Worm (Caenorhabditis elegans) whole organism, L4 larva: ENCODE measurements around the gene Y48A6B.3.
A peak's percentile ranks its signal among the peaks of the same experiment; 100 is the strongest.

ENCODE experiments used
- F10B5.3 ChIP-seq: sonication (generic microtip); optimal IDR thresholded peaks from 2 replicates; lab custom pipeline; 2016; ENCODE audit warnings: mild to moderate bottlenecking, missing genetic modification characterization, missing compliant biosample characterization
- F26F4.8 ChIP-seq: fragments of 200-800 bp; sonication (Bioruptor generic); conservative IDR thresholded peaks from 2 replicates; pipeline ENCODE4 v1.3.6; 2022; ENCODE audit warnings: missing genetic modification characterization, missing compliant biosample characterization
- F44E2.7 ChIP-seq: fragments of 200-800 bp; sonication (Bioruptor generic); IDR thresholded peaks from 2 replicates; pipeline ENCODE4 v2.1.2; 2022; ENCODE audit warnings: missing genetic modification characterization, missing compliant biosample characterization
- F49E8.2 ChIP-seq: sonication (generic microtip); optimal IDR thresholded peaks from 2 replicates; lab custom pipeline; 2016; ENCODE audit warnings: missing compliant biosample characterization, mild to moderate bottlenecking, missing genetic modification characterization, borderline replicate concordance
- T26A8.4 ChIP-seq: fragments of 200-800 bp; sonication (Bioruptor generic); IDR thresholded peaks from 2 replicates; pipeline ENCODE4 v1.3.6; 2022; ENCODE audit warnings: missing genetic modification characterization, missing compliant biosample characterization
- Y48G9A.11 ChIP-seq: fragments of 200-800 bp; sonication (Bioruptor generic); IDR thresholded peaks from 2 replicates; pipeline ENCODE4 v1.3.6; 2022; ENCODE audit warnings: missing genetic modification reagents, missing genetic modification characterization, missing compliant biosample characterization
- Y5F2A.4 ChIP-seq: fragments of 200-800 bp; sonication (Bioruptor generic); optimal IDR thresholded peaks from 2 replicates; lab custom pipeline; 2018; ENCODE audit warnings: mild to moderate bottlenecking, missing genetic modification characterization, missing compliant biosample characterization
- ZK337.2 ChIP-seq: fragments of 200-800 bp; sonication (Bioruptor generic); IDR thresholded peaks from 2 replicates; pipeline ENCODE4 v1.3.6; 2022; ENCODE audit warnings: missing genetic modification reagents, missing genetic modification characterization, missing compliant biosample characterization
- ZK546.5 ChIP-seq, 2 experiments: sonication (generic microtip); optimal IDR thresholded peaks; 2 replicates each; lab custom pipeline; 2017; ENCODE audit warnings: missing biosample characterization in 2 of 2, missing genetic modification characterization in 2 of 2
- ceh-28 ChIP-seq: fragments of 150-350 bp; optimal IDR thresholded peaks from 2 replicates; lab custom pipeline; 2014; ENCODE audit warnings: missing biosample characterization, missing genetic modification reagents, missing genetic modification characterization
- ceh-44 ChIP-seq: fragments of 200-800 bp; sonication (Bioruptor generic); IDR thresholded peaks from 2 replicates; pipeline ENCODE4 v1.3.6; 2022; ENCODE audit warnings: missing genetic modification reagents, missing genetic modification characterization, missing compliant biosample characterization
- ces-1 ChIP-seq: fragments of 150-350 bp; sonication (generic microtip); optimal IDR thresholded peaks from 4 replicates; lab custom pipeline; 2014; ENCODE audit warnings: missing biosample characterization, missing genetic modification reagents, missing genetic modification characterization
- ctbp-1 ChIP-seq: fragments of 200-800 bp; sonication (Bioruptor generic); IDR thresholded peaks from 2 replicates; pipeline ENCODE4 v1.3.6; 2022; ENCODE audit warnings: missing genetic modification reagents, missing genetic modification characterization, missing compliant biosample characterization
- daf-16 ChIP-seq, 3 experiments: sonication (generic microtip); optimal IDR thresholded peaks; 2 replicates each; lab custom pipeline; 2016 to 2017; ENCODE audit warnings: missing genetic modification characterization in 3 of 3, missing genetic modification reagents in 3 of 3, mild to moderate bottlenecking in 2 of 3, missing compliant biosample characterization in 2 of 3, missing biosample characterization in 1 of 3, moderate library complexity in 1 of 3
- dmd-6 ChIP-seq: fragments of 200-800 bp; sonication (Bioruptor generic); IDR thresholded peaks from 2 replicates; pipeline ENCODE4 v1.3.6; 2022; ENCODE audit warnings: missing genetic modification reagents, missing genetic modification characterization, missing compliant biosample characterization
- dmd-8 ChIP-seq: fragments of 200-800 bp; sonication (Bioruptor generic); IDR thresholded peaks from 2 replicates; pipeline ENCODE4 v1.3.6; 2022; ENCODE audit warnings: missing genetic modification characterization, missing compliant biosample characterization
- dmd-9 ChIP-seq: fragments of 200-800 bp; sonication (Bioruptor generic); IDR thresholded peaks from 2 replicates; pipeline ENCODE4 v1.3.6; 2022; ENCODE audit warnings: missing genetic modification reagents, missing genetic modification characterization, missing compliant biosample characterization
- dpl-1 ChIP-seq: fragments of 150-350 bp; optimal IDR thresholded peaks from 2 replicates; lab custom pipeline; 2014; ENCODE audit warnings: missing biosample characterization, missing genetic modification reagents, missing genetic modification characterization
- dve-1 ChIP-seq: sonication (generic microtip); optimal IDR thresholded peaks from 2 replicates; lab custom pipeline; 2017; ENCODE audit warnings: antibody characterized with exemption, mild to moderate bottlenecking, missing genetic modification characterization, missing compliant biosample characterization; ENCODE audit not compliant: insufficient read depth
- egl-27 ChIP-seq: sonication (generic microtip); optimal IDR thresholded peaks from 3 replicates; lab custom pipeline; 2017; ENCODE audit warnings: missing biosample characterization, missing genetic modification reagents, missing genetic modification characterization
- egl-43 ChIP-seq: fragments of 200-800 bp; sonication (Bioruptor generic); IDR thresholded peaks from 2 replicates; pipeline ENCODE4 v1.3.6; 2022; ENCODE audit warnings: missing genetic modification reagents, missing genetic modification characterization, missing compliant biosample characterization
- hlh-11 ChIP-seq: fragments of 200-800 bp; sonication (Bioruptor generic); optimal IDR thresholded peaks from 2 replicates; lab custom pipeline; 2018; ENCODE audit warnings: mild to moderate bottlenecking, missing genetic modification characterization, missing compliant biosample characterization
- hmg-1.1 ChIP-seq: fragments of 200-800 bp; sonication (Bioruptor generic); IDR thresholded peaks from 2 replicates; pipeline ENCODE4 v1.3.6; 2022; ENCODE audit warnings: missing genetic modification reagents, missing genetic modification characterization, missing compliant biosample characterization
- lim-7 ChIP-seq: fragments of 200-800 bp; sonication (Bioruptor generic); IDR thresholded peaks from 2 replicates; pipeline ENCODE4 v1.3.6; 2022; ENCODE audit warnings: missing genetic modification characterization, missing compliant biosample characterization
- lin-15B ChIP-seq: fragments of 150-350 bp; sonication (generic microtip); optimal IDR thresholded peaks from 3 replicates; lab custom pipeline; 2014; ENCODE audit warnings: missing biosample characterization, missing genetic modification characterization
- lin-38 ChIP-seq: fragments of 200-800 bp; sonication (Bioruptor generic); IDR thresholded peaks from 2 replicates; pipeline ENCODE4 v1.3.6; 2022; ENCODE audit warnings: missing genetic modification reagents, missing genetic modification characterization, missing compliant biosample characterization
- lsy-2 ChIP-seq, 2 experiments: fragments of 150-350 bp in 1 of 2; sonication (generic microtip) in 1 of 2; optimal IDR thresholded peaks; 2 replicates each; lab custom pipeline; 2014 to 2017; ENCODE audit warnings: missing biosample characterization in 2 of 2, missing genetic modification characterization in 2 of 2
- mep-1 ChIP-seq: fragments of 150-350 bp; sonication (generic microtip); optimal IDR thresholded peaks from 3 replicates; lab custom pipeline; 2014; ENCODE audit warnings: missing biosample characterization, missing genetic modification characterization
- mes-2 ChIP-seq: sonication (generic microtip); optimal IDR thresholded peaks from 2 replicates; lab custom pipeline; 2016; ENCODE audit warnings: missing genotype, mild to moderate bottlenecking, missing genetic modification characterization, missing compliant biosample characterization; ENCODE audit not compliant: poor library complexity, severe bottlenecking
- nhr-237 ChIP-seq: sonication (generic microtip); optimal IDR thresholded peaks from 2 replicates; lab custom pipeline; 2017; ENCODE audit warnings: missing biosample characterization, missing genetic modification characterization
- nhr-28 ChIP-seq: fragments of 150-350 bp; optimal IDR thresholded peaks from 2 replicates; lab custom pipeline; 2014; ENCODE audit warnings: missing biosample characterization, missing genetic modification characterization
- nhr-41 ChIP-seq: fragments of 200-800 bp; sonication (Bioruptor generic); IDR thresholded peaks from 2 replicates; pipeline ENCODE4 v1.3.6; 2022; ENCODE audit warnings: missing genetic modification reagents, missing genetic modification characterization, missing compliant biosample characterization
- nhr-42 ChIP-seq: fragments of 200-800 bp; sonication (Bioruptor generic); IDR thresholded peaks from 2 replicates; pipeline ENCODE4 v1.3.6; 2022; ENCODE audit warnings: missing genetic modification characterization, missing compliant biosample characterization
- nhr-48 ChIP-seq: sonication (generic microtip); optimal IDR thresholded peaks from 2 replicates; lab custom pipeline; 2016; ENCODE audit warnings: mild to moderate bottlenecking, missing genetic modification characterization, missing compliant biosample characterization
- nhr-76 ChIP-seq: fragments of 150-350 bp; optimal IDR thresholded peaks from 2 replicates; lab custom pipeline; 2014; ENCODE audit warnings: missing biosample characterization, missing genetic modification characterization
- pha-4 ChIP-seq, 2 experiments: fragments of 150-350 bp in 1 of 2; fragments of 200-800 bp in 1 of 2; sonication (Bioruptor generic) in 1 of 2; IDR thresholded peaks in 1 of 2; optimal IDR thresholded peaks in 1 of 2; 2 replicates each; pipeline versions ENCODE4 v1.3.6 to Lab custom; 2014 to 2022; ENCODE audit warnings: missing genetic modification characterization in 2 of 2, missing genetic modification reagents in 2 of 2, missing biosample characterization in 1 of 2, missing compliant biosample characterization in 1 of 2
- pqm-1 ChIP-seq: sonication (generic microtip); optimal IDR thresholded peaks from 2 replicates; lab custom pipeline; 2017; ENCODE audit warnings: missing biosample characterization, missing genetic modification characterization
- rbr-2 ChIP-seq: sonication (generic microtip); optimal IDR thresholded peaks from 2 replicates; lab custom pipeline; 2016; ENCODE audit warnings: missing genotype, missing genetic modification characterization, missing compliant biosample characterization
- saeg-2 ChIP-seq: fragments of 200-800 bp; sonication (Bioruptor generic); IDR thresholded peaks from 2 replicates; pipeline ENCODE4 v1.3.6; 2022; ENCODE audit warnings: missing genetic modification reagents, missing genetic modification characterization, missing compliant biosample characterization
- sdz-12 ChIP-seq: fragments of 200-800 bp; sonication (Bioruptor generic); optimal IDR thresholded peaks from 2 replicates; lab custom pipeline; 2018; ENCODE audit warnings: mild to moderate bottlenecking, missing genetic modification characterization, missing compliant biosample characterization
- set-16 ChIP-seq: fragments of 200-800 bp; sonication (Bioruptor generic); IDR thresholded peaks from 2 replicates; pipeline ENCODE4 v1.3.6; 2022; ENCODE audit warnings: missing genetic modification reagents, missing genetic modification characterization, missing compliant biosample characterization
- spr-3 ChIP-seq: fragments of 200-800 bp; sonication (Bioruptor generic); optimal IDR thresholded peaks from 2 replicates; lab custom pipeline; 2018; ENCODE audit warnings: mild to moderate bottlenecking, missing genetic modification characterization, missing compliant biosample characterization
- unc-130 ChIP-seq: sonication (generic microtip); optimal IDR thresholded peaks from 2 replicates; lab custom pipeline; 2016; ENCODE audit warnings: missing genetic modification reagents, missing genetic modification characterization, missing compliant biosample characterization
- unc-62 ChIP-seq, 3 experiments: fragments of 150-350 bp in 1 of 3; sonication (generic microtip); optimal IDR thresholded peaks in 2 of 3; peaks in 1 of 3; 1 replicate in 1 of 3; 2 replicates in 2 of 3; lab custom pipeline; 2014 to 2017; ENCODE audit warnings: missing biosample characterization in 3 of 3, missing genetic modification characterization in 3 of 3, missing genetic modification reagents in 3 of 3, missing genotype in 1 of 3
- zfp-3 ChIP-seq: fragments of 200-800 bp; sonication (Bioruptor generic); conservative IDR thresholded peaks from 2 replicates; pipeline ENCODE4 v1.3.6; 2022; ENCODE audit warnings: missing genetic modification reagents, missing genetic modification characterization, missing compliant biosample characterization
- zip-11 ChIP-seq: fragments of 200-800 bp; sonication (Bioruptor generic); IDR thresholded peaks from 2 replicates; pipeline ENCODE4 v1.3.6; 2022; ENCODE audit warnings: missing genetic modification characterization, missing compliant biosample characterization
- ztf-7 ChIP-seq: fragments of 150-350 bp; optimal IDR thresholded peaks from 2 replicates; lab custom pipeline; 2014; ENCODE audit warnings: missing biosample characterization, missing genetic modification characterization

The Y48A6B.3 gene

ce11 chrIII:11046549-11046948 is 38.5 kb downstream of the Y48A6B.3 start:
- TF ChIP-seq dve-1 (tag; lab: Kevin White, UChicago) (peak; percentile 30), daf-16 (GFP tag; optimal IDR thresholded peaks at IDR 0.05; lab: Kevin White, UChicago) (no peak), daf-16 (tag; optimal IDR thresholded peaks at IDR 0.05; lab: Kevin White, UChicago) (peak; percentile 39), mep-1 (tag; lab: Kevin White, UChicago) (peak; percentile 3), nhr-28 (peak; percentile 76), nhr-42 (GFP tag; lab: Robert Waterston, UW) (no peak), sdz-12 (GFP tag; lab: Kevin White, UChicago) (no peak), pqm-1 (tag; lab: Kevin White, UChicago) (peak; percentile 81), egl-27 (no peak), hlh-11 (tag; lab: Kevin White, UChicago) (peak; percentile 43), dmd-9 (GFP tag; lab: Robert Waterston, UW) (no peak), lim-7 (GFP tag; lab: Robert Waterston, UW) (no peak), ceh-44 (GFP tag; lab: Robert Waterston, UW) (no peak), Y48G9A.11 (no peak), dmd-6 (GFP tag; lab: Robert Waterston, UW) (peak; percentile 34; the same call in 1 of the 2 replicates)

- TF ChIP-seq F10B5.3 (tag; lab: Kevin White, UChicago): no peak
- TF ChIP-seq lsy-2 (tag; optimal IDR thresholded peaks at IDR 0.05; lab: Kevin White, UChicago): peak in 1 of 2 experiments; percentile 15
- no peak for TF ChIP-seq dpl-1 (GFP tag; lab: Kevin White, UChicago)
- no peak for TF ChIP-seq lin-15B (tag; lab: Kevin White, UChicago)
- TF ChIP-seq zfp-3 (GFP tag; lab: Robert Waterston, UW): no peak
- TF ChIP-seq ZK546.5 (tag; optimal IDR thresholded peaks at IDR 0.05; lab: Kevin White, UChicago): no peak
- TF ChIP-seq pha-4 (GFP tag; IDR thresholded peaks at IDR 0.05; lab: Robert Waterston, UW): 0 out of 2 replicates have a peak, but pooled peaks have one; percentile 23
- peak; percentile 50 for TF ChIP-seq pha-4 (tag; optimal IDR thresholded peaks at IDR 0.05; lab: Kevin White, UChicago)
- TF ChIP-seq lin-38 (GFP tag; lab: Robert Waterston, UW): no peak; the same call in 1 of the 2 replicates
- no peak for TF ChIP-seq T26A8.4
- no peak for TF ChIP-seq spr-3 (GFP tag; lab: Kevin White, UChicago)
- TF ChIP-seq rbr-2 (tag; lab: Kevin White, UChicago): peak; percentile 20
- no peak for TF ChIP-seq ztf-7
- no peak for TF ChIP-seq saeg-2 (GFP tag; lab: Robert Waterston, UW)
- no peak for TF ChIP-seq ceh-28 (tag; lab: Kevin White, UChicago)
- no peak for TF ChIP-seq F49E8.2
- TF ChIP-seq Y5F2A.4 (GFP tag; lab: Kevin White, UChicago): no peak
- no peak for TF ChIP-seq nhr-76 (tag; lab: Kevin White, UChicago)
- no peak for TF ChIP-seq F44E2.7
- TF ChIP-seq hmg-1.1 (GFP tag; lab: Robert Waterston, UW): 0 out of 2 replicates have a peak, but pooled peaks have one; percentile 11
- no peak for TF ChIP-seq zip-11 (GFP tag; lab: Robert Waterston, UW)
- TF ChIP-seq unc-62 (GFP tag; optimal IDR thresholded peaks at IDR 0.05 in 1 of 2; lab: Kevin White, UChicago): peak in 1 of 2 experiments; percentile 78
- no peak for TF ChIP-seq unc-62 (tag; optimal IDR thresholded peaks at IDR 0.05; lab: Kevin White, UChicago)
- TF ChIP-seq F26F4.8 (GFP tag; lab: Robert Waterston, UW): no peak
- TF ChIP-seq mes-2 (tag; lab: Kevin White, UChicago): peak; percentile 50
- no peak for TF ChIP-seq ctbp-1 (GFP tag; lab: Robert Waterston, UW)
- TF ChIP-seq unc-130 (GFP tag; lab: Kevin White, UChicago): no peak
- 0 out of 2 replicates have a peak, but pooled peaks have one; percentile 4 for TF ChIP-seq egl-43 (GFP tag; lab: Robert Waterston, UW)
- no peak for TF ChIP-seq ces-1
- TF ChIP-seq dve-1 (tag; lab: Kevin White, UChicago): peak; percentile 80
- peak; percentile 22 for TF ChIP-seq mep-1 (tag; lab: Kevin White, UChicago)
- no peak for TF ChIP-seq dmd-8 (GFP tag; lab: Robert Waterston, UW)
- TF ChIP-seq ZK337.2 (GFP tag; lab: Robert Waterston, UW): no peak
- no peak for TF ChIP-seq nhr-41 (GFP tag; lab: Robert Waterston, UW)
- no peak for TF ChIP-seq nhr-48
- TF ChIP-seq ceh-44 (GFP tag; lab: Robert Waterston, UW): no peak
- TF ChIP-seq dmd-9 (GFP tag; lab: Robert Waterston, UW): no peak
- no peak for TF ChIP-seq nhr-237
- TF ChIP-seq set-16 (GFP tag; lab: Robert Waterston, UW): peak; percentile 60
Measured at ce11 chrIII:11050658-11051118, 42.7 kb downstream of the Y48A6B.3 start.
